Worm (Caenorhabditis elegans): ENCODE measurements around the gene K09C4.1.

DNA sequence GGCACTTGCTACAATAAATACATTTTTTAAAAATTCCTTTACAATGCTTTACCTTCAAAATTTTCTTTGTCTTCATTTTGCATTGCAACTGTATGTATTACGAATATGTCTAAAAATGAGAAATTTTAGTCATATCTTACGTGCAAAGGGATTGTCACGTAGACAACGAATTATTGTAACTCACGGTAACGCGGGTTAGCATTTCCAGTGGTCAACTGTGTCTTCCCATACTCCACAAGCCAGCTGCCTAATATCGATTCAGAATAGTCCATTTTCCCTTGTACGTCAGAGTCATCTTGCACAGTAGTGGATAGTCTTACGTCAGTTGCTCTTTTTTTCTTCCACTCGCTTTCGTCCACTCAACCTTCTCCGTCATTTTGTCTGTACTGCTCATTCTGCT, 36.1 kb upstream of the K09C4.1 start, which contains the start of gene fbxb-71:
- TF ChIP-seq him-1 (tag; optimal IDR thresholded peaks at IDR 0.05) (no peak), dao-5 (tag; optimal IDR thresholded peaks at IDR 0.05) (no peak), W03F9.2 (tag; optimal IDR thresholded peaks at IDR 0.05) (no peak)

Data from whole organism, L4/young adult.